Worm (Caenorhabditis elegans): ENCODE measurements around the gene Y22F5A.11.

The Y22F5A.11 gene

ce11 chrV:10252682-10253081, 22.8 kb downstream of the Y22F5A.11 start:
- TF ChIP-seq ama-1 (optimal IDR thresholded peaks at IDR 0.05) = peak; percentile 80
- TF ChIP-seq unc-39 (tag; optimal IDR thresholded peaks at IDR 0.05) = no peak
- TF ChIP-seq mep-1 (tag; optimal IDR thresholded peaks at IDR 0.05) = peak; percentile 8
- TF ChIP-seq lsy-2 (tag; optimal IDR thresholded peaks at IDR 0.05) = peak in 1 of 2 experiments; percentile 41
- TF ChIP-seq aha-1 (tag) = peak; percentile 76
- peak; percentile 23 for TF ChIP-seq fos-1 (tag; optimal IDR thresholded peaks at IDR 0.05)
- TF ChIP-seq mxl-3 (GFP tag; optimal IDR thresholded peaks at IDR 0.05) = no peak
- no peak for TF ChIP-seq daf-16 (GFP tag; optimal IDR thresholded peaks at IDR 0.05)
- peak; percentile 15 for TF ChIP-seq daf-16 (tag; optimal IDR thresholded peaks at IDR 0.05)

- peak; percentile 94 for TF ChIP-seq aha-1 (tag)
- TF ChIP-seq nhr-11 (tag; optimal IDR thresholded peaks at IDR 0.05) = no peak
- peak in 1 of 2 experiments; percentile 72 for TF ChIP-seq daf-16 (GFP tag; optimal IDR thresholded peaks at IDR 0.05)
- peak; percentile 7 for TF ChIP-seq daf-16 (tag; optimal IDR thresholded peaks at IDR 0.05)
Observed at ce11 chrV:10249515-10249914, 25.9 kb downstream of the Y22F5A.11 start.

ce11 chrV:10248255-10248979, 27.0 kb downstream of the Y22F5A.11 start, which contains the start of gene akt-1:
Gene akt-1 (plus strand): TSS chrV:10248905.
- no peak for TF ChIP-seq nhr-41 (GFP tag; IDR thresholded peaks at IDR 0.05)
- no peak for TF ChIP-seq F26F4.8 (GFP tag; conservative IDR thresholded peaks at IDR 0.05)
- TF ChIP-seq unc-62 (GFP tag; optimal IDR thresholded peaks at IDR 0.05 in 1 of 2) = peak in 1 of 2 experiments; percentile 99
- no peak for TF ChIP-seq unc-62 (tag; optimal IDR thresholded peaks at IDR 0.05)
- TF ChIP-seq aha-1 (tag) = peak; percentile 94
- peak; percentile 23 for TF ChIP-seq hlh-30 (tag; optimal IDR thresholded peaks at IDR 0.05; ENCODE audit: insufficient read depth)
- peak in 1 of 2 experiments; percentile 48 for TF ChIP-seq daf-16 (GFP tag; optimal IDR thresholded peaks at IDR 0.05)
- TF ChIP-seq daf-16 (tag; optimal IDR thresholded peaks at IDR 0.05) = peak; percentile 77
- TF ChIP-seq rbr-2 (tag; optimal IDR thresholded peaks at IDR 0.05) = peak; percentile 12

- TF ChIP-seq ceh-28 (tag; optimal IDR thresholded peaks at IDR 0.05) = no peak
- TF ChIP-seq T26A8.4 (GFP tag; IDR thresholded peaks at IDR 0.05) = no peak
- peak; percentile 13 for TF ChIP-seq nhr-28 (tag; optimal IDR thresholded peaks at IDR 0.05)
- TF ChIP-seq aha-1 (tag) = peak; percentile 56
- TF ChIP-seq ama-1 (optimal IDR thresholded peaks at IDR 0.05) = peak; percentile 23
- peak; percentile 6 for TF ChIP-seq dve-1 (tag; optimal IDR thresholded peaks at IDR 0.05; ENCODE audit: insufficient read depth)
- no peak for TF ChIP-seq lin-39 (tag; optimal IDR thresholded peaks at IDR 0.05)
- peak in 1 of 2 experiments; percentile 81 for TF ChIP-seq unc-62 (GFP tag; optimal IDR thresholded peaks at IDR 0.05 in 1 of 2)
- TF ChIP-seq unc-62 (tag; optimal IDR thresholded peaks at IDR 0.05) = no peak
- TF ChIP-seq hlh-30 (tag; optimal IDR thresholded peaks at IDR 0.05; ENCODE audit: insufficient read depth) = peak; percentile 51
- peak in 1 of 2 experiments; percentile 25 for TF ChIP-seq lsy-2 (tag; optimal IDR thresholded peaks at IDR 0.05)
Observed at ce11 chrV:10247673-10248239, 27.7 kb downstream of the Y22F5A.11 start.

ce11 chrV:10246967-10247366, 28.5 kb downstream of the Y22F5A.11 start:
- TF ChIP-seq set-16 (GFP tag; IDR thresholded peaks at IDR 0.05) = peak; percentile 52
- TF ChIP-seq cey-2 (tag; optimal IDR thresholded peaks at IDR 0.05; ENCODE audit: borderline replicate concordance, insufficient read depth) = no peak
- TF ChIP-seq mes-2 (tag; optimal IDR thresholded peaks at IDR 0.05; ENCODE audit: poor library complexity, severe bottlenecking) = peak; percentile 39
- TF ChIP-seq unc-62 (GFP tag; optimal IDR thresholded peaks at IDR 0.05 in 1 of 2) = no peak
- TF ChIP-seq unc-62 (tag; optimal IDR thresholded peaks at IDR 0.05) = no peak
- TF ChIP-seq hmg-1.1 (GFP tag; IDR thresholded peaks at IDR 0.05) = no peak
- TF ChIP-seq madf-9 (GFP tag; conservative IDR thresholded peaks at IDR 0.05) = peak; percentile 85
- TF ChIP-seq hlh-30 (tag; optimal IDR thresholded peaks at IDR 0.05; ENCODE audit: insufficient read depth) = peak; percentile 78
- TF ChIP-seq mdl-1 (tag; optimal IDR thresholded peaks at IDR 0.05) = peak; percentile 14 to 81
- TF ChIP-seq dve-1 (tag; optimal IDR thresholded peaks at IDR 0.05; ENCODE audit: insufficient read depth) = peak; percentile 15
- no peak for TF ChIP-seq Y48G9A.11 (GFP tag; IDR thresholded peaks at IDR 0.05)
- no peak for TF ChIP-seq snpc-4 (tag; optimal IDR thresholded peaks at IDR 0.05)
- TF ChIP-seq daf-16 (GFP tag; optimal IDR thresholded peaks at IDR 0.05) = peak in 1 of 2 experiments; percentile 32
- peak; percentile 84 for TF ChIP-seq daf-16 (tag; optimal IDR thresholded peaks at IDR 0.05)
- peak; percentile 33; the same call in 1 of the 2 replicates for TF ChIP-seq T26A8.4 (GFP tag; IDR thresholded peaks at IDR 0.05)
- TF ChIP-seq dmd-6 (GFP tag; IDR thresholded peaks at IDR 0.05) = peak; percentile 31
- TF ChIP-seq mdt-29 (GFP tag; IDR thresholded peaks at IDR 0.05) = no peak
- peak in 1 of 2 experiments; percentile 68 for TF ChIP-seq hif-1 (tag; optimal IDR thresholded peaks at IDR 0.05)
- TF ChIP-seq rbr-2 (tag; optimal IDR thresholded peaks at IDR 0.05) = peak; percentile 21
- peak; percentile 1 for TF ChIP-seq ama-1 (optimal IDR thresholded peaks at IDR 0.05)
- peak; percentile 65 for TF ChIP-seq hlh-11 (tag; optimal IDR thresholded peaks at IDR 0.05)

Measured in whole organism, L4 larva.